Fruit fly (Drosophila melanogaster) whole organism, embryonic: ENCODE results near the gene CG6012.

Experiments
- CG10321 ChIP-seq: fragments of 200-800 bp; sonication (Bioruptor generic); IDR thresholded peaks from 2 replicates; pipeline ENCODE4 v1.3.6; 2022; ENCODE audit warnings: missing biosample characterization, missing genetic modification characterization
- CG11695 ChIP-seq: fragments of 200-800 bp; sonication (Bioruptor generic); IDR thresholded peaks from 3 replicates; pipeline ENCODE4 v1.3.6; 2022; ENCODE audit warnings: missing biosample characterization, missing genetic modification characterization
- CG11723 ChIP-seq: fragments of 200-800 bp; sonication (Bioruptor generic); optimal IDR thresholded peaks from 2 replicates; lab custom pipeline; 2017; ENCODE audit warnings: missing biosample characterization, mild to moderate bottlenecking, missing genetic modification characterization
- CG12219 ChIP-seq: fragments of 200-800 bp; sonication (Bioruptor generic); optimal IDR thresholded peaks from 3 replicates; lab custom pipeline; 2018; ENCODE audit warnings: missing biosample characterization, mild to moderate bottlenecking, missing genetic modification characterization
- CG14050 ChIP-seq: fragments of 200-800 bp; sonication (Bioruptor generic); IDR thresholded peaks from 3 replicates; pipeline ENCODE4 v1.3.6; 2022; ENCODE audit warnings: missing biosample characterization, missing genetic modification characterization
- CG14667 ChIP-seq: fragments of 200-800 bp; sonication (Bioruptor generic); IDR thresholded peaks from 2 replicates; pipeline ENCODE4 v1.3.6; 2022; ENCODE audit warnings: missing biosample characterization, missing genetic modification characterization
- CG15269 ChIP-seq: fragments of 200-800 bp; sonication (Bioruptor generic); optimal IDR thresholded peaks from 2 replicates; lab custom pipeline; 2018; ENCODE audit warnings: missing biosample characterization, mild to moderate bottlenecking, missing genetic modification characterization, moderate library complexity
- CG17568 ChIP-seq: fragments of 200-800 bp; sonication (Bioruptor generic); optimal IDR thresholded peaks from 2 replicates; lab custom pipeline; 2018; ENCODE audit warnings: missing biosample characterization, mild to moderate bottlenecking, missing genetic modification characterization, moderate library complexity
- CG17802 ChIP-seq: fragments of 200-800 bp; sonication (Bioruptor generic); optimal IDR thresholded peaks from 2 replicates; lab custom pipeline; 2018; ENCODE audit warnings: missing biosample characterization, mild to moderate bottlenecking, missing genetic modification characterization, moderate library complexity
- CG17912 ChIP-seq: fragments of 200-800 bp; sonication (Bioruptor generic); optimal IDR thresholded peaks from 2 replicates; lab custom pipeline; 2018; ENCODE audit warnings: missing biosample characterization, mild to moderate bottlenecking, missing genetic modification characterization
- CG3847 ChIP-seq: fragments of 200-800 bp; sonication (Bioruptor generic); IDR thresholded peaks from 2 replicates; pipeline ENCODE4 v1.3.6; 2022; ENCODE audit warnings: missing biosample characterization, missing genetic modification characterization
- CG6175 ChIP-seq: fragments of 200-800 bp; sonication (Bioruptor generic); IDR thresholded peaks from 3 replicates; pipeline ENCODE4 v1.3.6; 2022; ENCODE audit warnings: missing biosample characterization, missing genetic modification characterization
- CG7372 ChIP-seq: fragments of 200-800 bp; sonication (Bioruptor generic); IDR thresholded peaks from 2 replicates; pipeline ENCODE4 v1.3.6; 2022; ENCODE audit warnings: missing biosample characterization, missing genetic modification characterization
- CG8765 ChIP-seq: fragments of 200-800 bp; sonication (Bioruptor generic); IDR thresholded peaks from 2 replicates; pipeline ENCODE4 v1.3.6; 2022; ENCODE audit warnings: missing biosample characterization, missing genetic modification characterization
- D ChIP-seq, 2 experiments: fragments of 200-800 bp in 1 of 2; fragments of >200 bp in 1 of 2; sonication (Bioruptor generic) in 1 of 2; optimal IDR thresholded peaks; 2 replicates in 1 of 2; 3 replicates in 1 of 2; lab custom pipeline; 2017; ENCODE audit warnings: mild to moderate bottlenecking in 1 of 2, missing biosample characterization in 1 of 2, missing genetic modification characterization in 1 of 2, missing genetic modification reagents in 1 of 2
- D19B ChIP-seq: fragments of 200-800 bp; sonication (Bioruptor generic); optimal IDR thresholded peaks from 2 replicates; lab custom pipeline; 2017; ENCODE audit warnings: missing biosample characterization, mild to moderate bottlenecking, missing genetic modification characterization
- Dek ChIP-seq: fragments of 200-800 bp; sonication (Bioruptor generic); optimal IDR thresholded peaks from 3 replicates; lab custom pipeline; 2019; ENCODE audit warnings: missing biosample characterization, mild to moderate bottlenecking, missing genetic modification characterization, moderate library complexity
- HLHmδ ChIP-seq: fragments of 200-800 bp; sonication (Bioruptor generic); optimal IDR thresholded peaks from 2 replicates; lab custom pipeline; 2018; ENCODE audit warnings: missing biosample characterization, mild to moderate bottlenecking, missing genetic modification characterization, moderate library complexity
- Hr51 ChIP-seq, 2 experiments: fragments of 200-800 bp; sonication (Bioruptor generic); optimal IDR thresholded peaks; 2 replicates in 1 of 2; 3 replicates in 1 of 2; lab custom pipeline; 2016 to 2018; ENCODE audit warnings: missing biosample characterization in 2 of 2, missing genetic modification characterization in 2 of 2, mild to moderate bottlenecking in 1 of 2, moderate library complexity in 1 of 2
- Mad ChIP-seq: fragments of 200-800 bp; sonication (Bioruptor generic); optimal IDR thresholded peaks from 2 replicates; lab custom pipeline; 2016; ENCODE audit warnings: missing biosample characterization, missing genetic modification characterization
- NfI ChIP-seq: fragments of 200-800 bp; sonication (Bioruptor generic); optimal IDR thresholded peaks from 3 replicates; lab custom pipeline; 2018; ENCODE audit warnings: missing biosample characterization, mild to moderate bottlenecking, missing genetic modification characterization, moderate library complexity
- Opbp ChIP-seq: fragments of 200-800 bp; sonication (Bioruptor generic); IDR thresholded peaks from 3 replicates; pipeline ENCODE4 v1.3.6; 2022; ENCODE audit warnings: missing biosample characterization, missing genetic modification characterization; ENCODE audit not compliant: partially characterized antibody
- Sox100B ChIP-seq: fragments of 200-800 bp; sonication (Bioruptor generic); optimal IDR thresholded peaks from 3 replicates; lab custom pipeline; 2018; ENCODE audit warnings: missing biosample characterization, mild to moderate bottlenecking, missing genetic modification characterization
- Ssrp ChIP-seq: fragments of 200-800 bp; sonication (Bioruptor generic); optimal IDR thresholded peaks from 2 replicates; lab custom pipeline; 2018; ENCODE audit warnings: missing biosample characterization, mild to moderate bottlenecking, missing genetic modification characterization, moderate library complexity
- Vsx1 ChIP-seq: fragments of 200-800 bp; sonication (Bioruptor generic); optimal IDR thresholded peaks from 2 replicates; lab custom pipeline; 2017; ENCODE audit warnings: missing biosample characterization, mild to moderate bottlenecking, missing genetic modification characterization, missing genetic modification reagents
- ato ChIP-seq: fragments of 200-800 bp; sonication (Bioruptor generic); IDR thresholded peaks from 2 replicates; pipeline ENCODE4 v1.3.6; 2022; ENCODE audit warnings: missing biosample characterization, missing genetic modification characterization; ENCODE audit not compliant: partially characterized antibody
- br ChIP-seq: fragments of >200 bp; optimal IDR thresholded peaks from 2 replicates; lab custom pipeline; 2017
- cwo ChIP-seq: fragments of 200-800 bp; sonication (Bioruptor generic); optimal IDR thresholded peaks from 3 replicates; lab custom pipeline; 2017; ENCODE audit warnings: missing biosample characterization, missing genetic modification characterization, mild to moderate bottlenecking, moderate library complexity, missing genetic modification reagents
- dimm ChIP-seq: fragments of 200-800 bp; sonication (Bioruptor generic); IDR thresholded peaks from 2 replicates; pipeline ENCODE4 v1.3.6; 2022; ENCODE audit warnings: missing biosample characterization, missing genetic modification characterization
- dmrt11E ChIP-seq: fragments of 200-800 bp; sonication (Bioruptor generic); optimal IDR thresholded peaks from 3 replicates; lab custom pipeline; 2018; ENCODE audit warnings: missing biosample characterization, mild to moderate bottlenecking, missing genetic modification characterization, moderate library complexity
- exex ChIP-seq: fragments of 200-800 bp; sonication (Bioruptor generic); optimal IDR thresholded peaks from 4 replicates; lab custom pipeline; 2018; ENCODE audit warnings: missing biosample characterization, mild to moderate bottlenecking, missing genetic modification characterization, moderate library complexity
- gcm ChIP-seq: fragments of 200-800 bp; sonication (Bioruptor generic); optimal IDR thresholded peaks from 2 replicates; lab custom pipeline; 2019; ENCODE audit warnings: missing biosample characterization, mild to moderate bottlenecking, missing genetic modification characterization, moderate library complexity
- grau ChIP-seq: fragments of 200-800 bp; optimal IDR thresholded peaks from 3 replicates; lab custom pipeline; 2019; ENCODE audit warnings: missing biosample characterization, mild to moderate bottlenecking, missing genetic modification characterization, moderate library complexity
- ken ChIP-seq: fragments of 200-800 bp; sonication (Bioruptor generic); IDR thresholded peaks from 3 replicates; pipeline ENCODE4 v1.3.6; 2022; ENCODE audit warnings: missing biosample characterization, missing genetic modification characterization
- knrl ChIP-seq: fragments of 200-800 bp; sonication (Bioruptor generic); IDR thresholded peaks from 3 replicates; pipeline ENCODE4 v1.3.6; 2022; ENCODE audit warnings: missing biosample characterization, missing genetic modification characterization; ENCODE audit not compliant: partially characterized antibody
- lab ChIP-seq: fragments of 200-800 bp; sonication (Bioruptor generic); optimal IDR thresholded peaks from 3 replicates; lab custom pipeline; 2017; ENCODE audit warnings: missing biosample characterization, missing genetic modification characterization, mild to moderate bottlenecking, moderate library complexity, missing genetic modification reagents
- onecut ChIP-seq: fragments of 200-800 bp; sonication (Bioruptor generic); IDR thresholded peaks from 2 replicates; pipeline ENCODE4 v1.3.6; 2022; ENCODE audit warnings: missing biosample characterization, missing genetic modification characterization
- pnt ChIP-seq: fragments of 200-800 bp; sonication (Bioruptor generic); optimal IDR thresholded peaks from 3 replicates; lab custom pipeline; 2016; ENCODE audit warnings: missing biosample characterization, missing genetic modification characterization
- psq ChIP-seq: fragments of 200-800 bp; sonication (Bioruptor generic); optimal IDR thresholded peaks from 2 replicates; lab custom pipeline; 2017; ENCODE audit warnings: missing biosample characterization, missing genetic modification characterization
- repo ChIP-seq: fragments of 200-800 bp; sonication (Bioruptor generic); optimal IDR thresholded peaks from 2 replicates; lab custom pipeline; 2016; ENCODE audit warnings: missing biosample characterization, missing genetic modification characterization
- sd ChIP-seq: fragments of 200-800 bp; sonication (Bioruptor generic); optimal IDR thresholded peaks from 3 replicates; lab custom pipeline; 2018; ENCODE audit warnings: missing biosample characterization, mild to moderate bottlenecking, missing genetic modification characterization, moderate library complexity
- so ChIP-seq: fragments of 200-800 bp; sonication (Bioruptor generic); IDR thresholded peaks from 3 replicates; pipeline ENCODE4 v1.3.6; 2022; ENCODE audit warnings: missing biosample characterization, missing genetic modification characterization
- sqz ChIP-seq: fragments of 200-800 bp; sonication (Bioruptor generic); optimal IDR thresholded peaks from 3 replicates; lab custom pipeline; 2018; ENCODE audit warnings: missing biosample characterization, mild to moderate bottlenecking, missing genetic modification characterization
- ssp ChIP-seq: fragments of 200-800 bp; sonication (Bioruptor generic); IDR thresholded peaks from 2 replicates; pipeline ENCODE4 v1.3.6; 2022; ENCODE audit warnings: missing biosample characterization, missing genetic modification characterization
- tio ChIP-seq: fragments of 200-800 bp; sonication (Bioruptor generic); optimal IDR thresholded peaks from 2 replicates; lab custom pipeline; 2017; ENCODE audit warnings: missing biosample characterization, missing genetic modification characterization, inconsistent platforms
- tll ChIP-seq, 2 experiments: fragments of 200-800 bp in 1 of 2; fragments of >200 bp in 1 of 2; sonication (Bioruptor generic) in 1 of 2; optimal IDR thresholded peaks; 2 replicates each; lab custom pipeline; 2017 to 2019; ENCODE audit warnings: missing biosample characterization in 2 of 2, missing genetic modification characterization in 2 of 2, mild to moderate bottlenecking in 1 of 2, moderate library complexity in 1 of 2
- trem ChIP-seq: fragments of 200-800 bp; optimal IDR thresholded peaks from 3 replicates; lab custom pipeline; 2019; ENCODE audit warnings: missing biosample characterization, mild to moderate bottlenecking, missing genetic modification characterization, moderate library complexity

The CG6012 gene

DNA sequence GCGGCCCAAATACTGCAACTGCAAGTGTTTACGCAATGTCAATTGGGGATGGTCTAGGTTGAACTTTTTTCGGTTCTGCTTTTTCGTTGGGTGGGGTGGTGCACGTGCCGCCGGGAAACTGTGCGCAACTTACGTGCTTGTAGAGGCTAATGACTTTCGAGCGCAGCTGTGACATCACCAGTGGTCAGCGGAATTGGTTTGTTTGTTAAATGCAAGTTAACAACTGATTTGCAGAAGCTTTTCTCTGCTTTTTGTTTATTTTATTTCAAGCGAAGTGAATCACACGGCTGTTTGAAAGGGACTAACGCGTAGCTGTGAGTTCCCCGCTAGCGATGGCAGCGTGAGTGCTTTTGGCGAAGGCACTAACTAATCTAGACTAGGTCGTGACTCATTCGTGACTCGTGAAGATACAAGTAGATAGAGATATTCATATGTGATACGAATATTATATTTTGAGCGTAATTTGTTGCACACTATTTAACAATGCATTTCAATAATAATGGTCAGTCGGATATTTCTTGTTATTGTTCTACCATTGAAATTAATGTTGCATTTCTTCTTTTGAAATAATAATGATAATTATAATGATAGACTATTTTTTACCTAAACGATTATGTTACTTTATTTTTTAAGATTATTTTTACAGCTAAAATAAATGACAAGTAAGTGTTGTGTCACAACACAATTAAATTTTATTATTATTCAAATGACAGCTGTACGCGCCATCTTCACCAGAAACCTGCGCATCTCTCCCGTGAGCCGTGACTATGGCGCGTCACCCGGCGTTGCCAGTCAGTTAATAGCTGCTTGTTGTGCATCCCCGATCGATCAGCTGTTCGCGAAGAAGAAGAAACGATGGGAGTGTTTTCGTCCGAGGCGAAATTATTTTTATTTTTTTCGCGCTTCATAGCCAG, 26.6 kb upstream of the CG6012 start, which contains the start of the genes osi and tweek (continued):
- TF ChIP-seq HLHmδ (GFP tag; lab: Kevin White, UChicago) (no peak), CG17912 (no peak), CG11723 (GFP tag; lab: Kevin White, UChicago) (no peak), tll (GFP tag; optimal IDR thresholded peaks at IDR 0.05; lab: Kevin White, UChicago) (peak in 1 of 2 experiments; percentile 62), pnt (GFP tag; lab: Kevin White, UChicago) (peak; percentile 32), so (GFP tag; lab: Robert Waterston, UW) (no peak), Sox100B (GFP tag; lab: Kevin White, UChicago) (no peak), dmrt11E (tag; lab: Kevin White, UChicago) (peak; percentile 66), lab (GFP tag; lab: Kevin White, UChicago) (peak; percentile 23), Ssrp (tag; lab: Kevin White, UChicago) (no peak), tio (GFP tag; lab: Kevin White, UChicago) (peak; percentile 88), Hr51 (GFP tag; optimal IDR thresholded peaks at IDR 0.05; lab: Kevin White, UChicago) (peak in 1 of 2 experiments; percentile 38), knrl (GFP tag; lab: Robert Waterston, UW) (peak; percentile 95), ken (GFP tag; lab: Robert Waterston, UW) (0 out of 3 replicates have a peak, but pooled peaks have one; percentile 55), Mad (no peak), CG8765 (GFP tag; lab: Robert Waterston, UW) (no peak), ato (GFP tag; lab: Robert Waterston, UW) (peak; percentile 76), br (lab: Kevin White, UChicago) (no peak), D19B (GFP tag; lab: Kevin White, UChicago) (no peak), CG17568 (GFP tag; lab: Kevin White, UChicago) (no peak), CG10321 (GFP tag; lab: Robert Waterston, UW) (no peak), Opbp (GFP tag; lab: Robert Waterston, UW) (peak; percentile 87), D (optimal IDR thresholded peaks at IDR 0.05; lab: Kevin White, UChicago) (no peak), D (GFP tag; optimal IDR thresholded peaks at IDR 0.05; lab: Kevin White, UChicago) (peak; percentile 29), CG17802 (tag; lab: Kevin White, UChicago) (no peak), Dek (tag; lab: Kevin White, UChicago) (peak; percentile 71), gcm (GFP tag; lab: Kevin White, UChicago) (no peak), sd (tag; lab: Kevin White, UChicago) (no peak), CG6175 (no peak), repo (GFP tag; lab: Kevin White, UChicago) (no peak), trem (peak; percentile 58), psq (GFP tag; lab: Kevin White, UChicago) (no peak), CG14050 (no peak), CG3847 (GFP tag; lab: Robert Waterston, UW) (peak; percentile 70), Vsx1 (GFP tag; lab: Kevin White, UChicago) (no peak), grau (peak; percentile 70), CG15269 (tag; lab: Kevin White, UChicago) (peak; percentile 11), exex (tag; lab: Kevin White, UChicago) (no peak), NfI (GFP tag; lab: Kevin White, UChicago) (peak; percentile 46), dimm (GFP tag; lab: Robert Waterston, UW) (no peak), CG14667 (no peak), cwo (GFP tag; lab: Kevin White, UChicago) (peak; percentile 64), CG11695 (no peak), ssp (peak; percentile 40), CG7372 (GFP tag; lab: Robert Waterston, UW) (0 out of 2 replicates have a peak, but pooled peaks have one; percentile 9), onecut (no peak), sqz (GFP tag; lab: Kevin White, UChicago) (no peak), CG12219 (no peak)
